Worm (Caenorhabditis elegans): Measurements from ENCODE around the gene clec-59.

clec-59 gene

ce11 chrII:10486738-10487137, 7.5 kb upstream of the clec-59 start, which contains the start of gene ZK666.15:
ZK666.15 (plus strand) TSS chrII:10487038.
- TF ChIP-seq ama-1 (optimal IDR thresholded peaks at IDR 0.05): no peak
- TF ChIP-seq hnd-1 (tag; optimal IDR thresholded peaks at IDR 0.05): no peak
- no peak for TF ChIP-seq tbx-11 (GFP tag; IDR thresholded peaks at IDR 0.05)
- no peak for TF ChIP-seq tbx-37 (GFP tag; conservative IDR thresholded peaks at IDR 0.05)
- TF ChIP-seq F13C5.2 (tag; optimal IDR thresholded peaks at IDR 0.05): no peak
- no peak for TF ChIP-seq hmg-4 (GFP tag; optimal IDR thresholded peaks at IDR 0.05)
- no peak for TF ChIP-seq sea-1 (GFP tag; conservative IDR thresholded peaks at IDR 0.05)
- no peak for TF ChIP-seq ceh-36 (tag; optimal IDR thresholded peaks at IDR 0.05)
- TF ChIP-seq hmbx-1 (tag; optimal IDR thresholded peaks at IDR 0.05): no peak
- TF ChIP-seq ceh-13 (GFP tag; optimal IDR thresholded peaks at IDR 0.05): no peak
- no peak for TF ChIP-seq ets-7 (tag; optimal IDR thresholded peaks at IDR 0.05)
- TF ChIP-seq flt-1 (GFP tag; IDR thresholded peaks at IDR 0.05): no peak
- no peak for TF ChIP-seq tra-4 (tag; optimal IDR thresholded peaks at IDR 0.05)
- no peak for TF ChIP-seq pes-1 (GFP tag; IDR thresholded peaks at IDR 0.05)
- TF ChIP-seq scrt-1 (GFP tag; IDR thresholded peaks at IDR 0.05): no peak
- TF ChIP-seq B0310.2 (tag; optimal IDR thresholded peaks at IDR 0.05): no peak
- no peak for TF ChIP-seq aly-1 (tag; optimal IDR thresholded peaks at IDR 0.05)

- no peak for TF ChIP-seq ceh-36 (tag; optimal IDR thresholded peaks at IDR 0.05)
These were observed 6.4 kb upstream of the clec-59 start for ce11 chrII:10485640-10486039.

DNA sequence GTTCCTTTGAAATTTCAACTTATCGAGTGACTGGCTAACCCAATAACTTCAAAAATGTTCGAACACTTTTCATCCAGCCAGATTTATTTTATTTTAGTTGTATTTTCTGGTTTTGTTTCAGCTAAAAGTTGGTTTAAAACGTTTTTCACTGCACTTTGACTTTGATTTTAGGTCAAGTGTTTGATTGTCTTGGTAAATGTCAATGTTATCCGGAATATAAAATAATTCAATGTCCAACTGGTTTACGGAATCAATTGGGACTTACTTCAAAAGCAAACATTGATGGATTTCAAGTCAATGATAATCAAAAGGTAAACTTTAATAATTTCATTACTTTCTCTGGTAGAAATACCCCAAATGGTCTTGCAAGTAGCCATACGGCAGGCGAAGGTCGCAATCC, 4.6 kb upstream of the clec-59 start:
- TF ChIP-seq pes-1 (GFP tag; IDR thresholded peaks at IDR 0.05) (no peak), F13C5.2 (tag; optimal IDR thresholded peaks at IDR 0.05) (no peak), hnd-1 (tag; optimal IDR thresholded peaks at IDR 0.05) (no peak), tra-4 (tag; optimal IDR thresholded peaks at IDR 0.05) (no peak)

DNA sequence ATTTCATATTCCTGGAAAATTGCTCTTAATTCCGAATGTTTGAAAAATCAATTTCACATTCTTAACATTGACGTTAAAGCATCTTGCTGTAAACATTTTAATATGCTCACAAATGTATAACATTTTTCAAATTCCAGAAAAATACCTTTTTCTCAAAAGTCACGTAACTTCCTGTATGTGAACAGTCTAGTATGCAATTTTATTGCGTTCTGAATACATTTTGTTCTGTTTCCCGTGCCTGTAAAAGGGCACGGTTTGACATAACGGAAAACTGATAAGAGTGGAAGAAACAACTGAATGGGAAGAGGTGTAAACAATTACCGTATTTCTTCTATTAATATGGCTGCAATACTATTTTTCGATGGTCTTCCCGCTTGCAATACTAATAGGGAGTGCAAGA, 3.7 kb upstream of the clec-59 start:
- TF ChIP-seq scrt-1 (GFP tag; IDR thresholded peaks at IDR 0.05): no peak
- no peak for TF ChIP-seq tra-4 (tag; optimal IDR thresholded peaks at IDR 0.05)
- TF ChIP-seq hmbx-1 (tag; optimal IDR thresholded peaks at IDR 0.05): no peak
- TF ChIP-seq ceh-13 (GFP tag; optimal IDR thresholded peaks at IDR 0.05): no peak
- TF ChIP-seq F13C5.2 (tag; optimal IDR thresholded peaks at IDR 0.05): no peak
- TF ChIP-seq ceh-36 (tag; optimal IDR thresholded peaks at IDR 0.05): no peak
- TF ChIP-seq ets-7 (tag; optimal IDR thresholded peaks at IDR 0.05): no peak
- TF ChIP-seq aly-1 (tag; optimal IDR thresholded peaks at IDR 0.05): no peak
- TF ChIP-seq flt-1 (GFP tag; IDR thresholded peaks at IDR 0.05): no peak
- TF ChIP-seq pes-1 (GFP tag; IDR thresholded peaks at IDR 0.05): no peak
- TF ChIP-seq hnd-1 (tag; optimal IDR thresholded peaks at IDR 0.05): no peak
- no peak for TF ChIP-seq tbx-37 (GFP tag; conservative IDR thresholded peaks at IDR 0.05)
- TF ChIP-seq sea-1 (GFP tag; conservative IDR thresholded peaks at IDR 0.05): no peak
- no peak for TF ChIP-seq ama-1 (optimal IDR thresholded peaks at IDR 0.05)
- TF ChIP-seq hmg-4 (GFP tag; optimal IDR thresholded peaks at IDR 0.05): no peak
- no peak for TF ChIP-seq tbx-11 (GFP tag; IDR thresholded peaks at IDR 0.05)
- no peak for TF ChIP-seq B0310.2 (tag; optimal IDR thresholded peaks at IDR 0.05)

DNA sequence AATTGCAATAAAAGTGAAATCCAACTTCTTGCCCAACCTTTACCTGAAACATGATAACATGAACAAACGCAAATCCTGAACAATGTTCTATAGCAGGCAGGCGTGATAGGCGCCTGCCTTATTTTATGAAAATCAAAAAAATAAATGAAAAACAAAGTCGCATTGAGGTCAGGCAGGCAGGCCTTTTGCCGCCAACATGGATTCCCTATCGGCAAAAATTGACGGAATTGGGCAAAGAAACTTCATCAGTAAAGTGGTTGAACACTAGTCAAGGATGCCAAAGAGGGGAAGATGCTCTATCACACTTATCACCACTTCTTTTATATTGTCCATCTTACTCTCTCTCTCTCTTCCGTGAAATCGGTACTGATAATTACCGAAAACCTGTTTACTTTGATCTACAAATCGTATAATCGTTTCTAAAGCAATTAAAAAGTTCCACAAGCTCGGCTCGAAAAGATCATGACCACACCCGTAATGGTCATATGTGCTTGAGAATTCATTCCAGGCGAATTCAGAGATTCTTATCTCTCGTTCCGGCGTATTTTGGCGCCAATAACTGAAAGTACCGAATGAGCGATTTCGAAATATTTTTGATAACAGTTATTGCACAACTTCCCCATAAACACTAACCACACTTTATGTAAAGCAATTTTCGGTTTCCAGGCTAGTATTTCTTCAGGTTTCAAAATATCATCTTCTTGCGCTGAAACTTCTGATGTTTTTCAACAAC, 2.7 kb upstream of the clec-59 start, which contains the start of the genes clec-60 and ZK666.11:
Gene clec-60 (minus strand): TSS at position 51 of the 733 bp plus-strand sequence.
Gene ZK666.11 (plus strand): TSS at position 699 of the 733 bp plus-strand sequence.
- TF ChIP-seq flt-1 (GFP tag; IDR thresholded peaks at IDR 0.05): no peak
- no peak for TF ChIP-seq sea-1 (GFP tag; conservative IDR thresholded peaks at IDR 0.05)
- no peak for TF ChIP-seq tbx-11 (GFP tag; IDR thresholded peaks at IDR 0.05)
- no peak for TF ChIP-seq ama-1 (optimal IDR thresholded peaks at IDR 0.05)

- no peak for TF ChIP-seq hmg-4 (GFP tag; optimal IDR thresholded peaks at IDR 0.05)
- no peak for TF ChIP-seq scrt-1 (GFP tag; IDR thresholded peaks at IDR 0.05)
- TF ChIP-seq ceh-36 (tag; optimal IDR thresholded peaks at IDR 0.05): no peak
- no peak for TF ChIP-seq hnd-1 (tag; optimal IDR thresholded peaks at IDR 0.05)
- no peak for TF ChIP-seq B0310.2 (tag; optimal IDR thresholded peaks at IDR 0.05)
These were observed 795 bp upstream of the clec-59 start for ce11 chrII:10480043-10480442.

DNA sequence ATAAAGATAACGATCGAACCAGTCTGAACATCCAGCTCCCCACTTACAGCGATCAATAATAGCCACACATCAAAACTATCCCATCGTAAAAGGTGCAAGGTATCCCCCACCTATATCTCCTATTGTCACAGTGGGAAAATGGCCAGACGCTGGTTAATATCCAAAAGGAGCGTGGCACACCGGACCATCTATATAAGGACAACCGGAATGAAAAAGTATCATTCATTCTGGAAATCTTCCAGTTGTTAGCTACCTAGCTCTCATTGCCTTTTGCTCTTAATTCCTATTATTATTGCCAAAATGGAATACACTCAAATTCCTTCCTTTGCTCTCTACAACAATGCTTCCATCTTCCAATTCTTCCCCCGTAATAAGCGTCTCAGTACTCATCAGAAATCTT, 2.3 kb downstream of the clec-59 start, which contains the start of gene ZK666.4:
Gene ZK666.4 (plus strand): TSS at position 301 of the 400 bp plus-strand sequence.
- TF ChIP-seq hnd-1 (tag; optimal IDR thresholded peaks at IDR 0.05): no peak
- TF ChIP-seq tbx-11 (GFP tag; IDR thresholded peaks at IDR 0.05): no peak
- no peak for TF ChIP-seq flt-1 (GFP tag; IDR thresholded peaks at IDR 0.05)
- TF ChIP-seq B0310.2 (tag; optimal IDR thresholded peaks at IDR 0.05): no peak
- no peak for TF ChIP-seq hmbx-1 (tag; optimal IDR thresholded peaks at IDR 0.05)
- no peak for TF ChIP-seq scrt-1 (GFP tag; IDR thresholded peaks at IDR 0.05)
- TF ChIP-seq tra-4 (tag; optimal IDR thresholded peaks at IDR 0.05): no peak

DNA sequence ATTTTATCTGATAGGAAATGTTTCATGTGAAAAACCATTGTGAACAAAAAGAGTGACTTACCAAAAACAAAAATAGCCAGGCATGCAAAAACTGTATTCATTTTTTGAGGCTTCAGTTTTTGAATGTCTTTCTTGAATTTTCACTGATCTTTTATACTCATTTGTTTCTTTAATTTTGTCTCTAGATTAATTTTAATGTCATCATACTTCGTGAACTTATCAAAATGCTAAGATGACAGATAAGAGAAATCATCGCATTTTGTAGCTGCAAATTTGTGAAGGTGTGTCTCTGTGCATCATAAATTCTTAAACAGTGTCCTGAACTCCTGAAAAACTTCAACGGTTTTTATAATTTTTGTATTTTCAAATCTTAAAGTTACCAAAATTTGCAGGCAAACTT, 3.2 kb downstream of the clec-59 start, which contains the start of gene clec-58:
Gene clec-58 (minus strand): TSS at position 101 of the 400 bp plus-strand sequence.
- TF ChIP-seq ceh-36 (tag; optimal IDR thresholded peaks at IDR 0.05) (no peak), hmg-4 (GFP tag; optimal IDR thresholded peaks at IDR 0.05) (no peak)

DNA sequence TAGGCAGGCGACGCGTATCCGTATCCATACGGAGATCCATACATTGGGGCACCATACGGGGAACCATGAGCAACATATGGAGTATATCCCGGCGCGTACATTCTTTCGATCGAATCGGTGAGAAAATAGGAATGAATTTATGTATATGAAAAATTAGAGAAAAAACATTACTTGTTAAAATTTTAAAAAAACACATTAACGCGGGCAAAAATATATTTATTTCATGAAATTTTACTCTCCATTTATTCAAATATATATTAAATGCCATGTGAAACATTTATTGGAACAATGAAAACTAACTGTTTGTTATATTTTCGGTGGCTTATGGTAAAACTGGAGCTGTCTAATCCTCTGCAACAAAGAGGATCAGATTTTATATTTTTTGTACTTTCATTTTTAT, 7.5 kb downstream of the clec-59 start, which contains the start of gene ZK666.2:
Gene ZK666.2 (minus strand): TSS at position 101 of the 400 bp plus-strand sequence.
- TF ChIP-seq aly-1 (tag; optimal IDR thresholded peaks at IDR 0.05): no peak
- no peak for TF ChIP-seq F13C5.2 (tag; optimal IDR thresholded peaks at IDR 0.05)
- TF ChIP-seq sea-1 (GFP tag; conservative IDR thresholded peaks at IDR 0.05): no peak
- no peak for TF ChIP-seq tbx-11 (GFP tag; IDR thresholded peaks at IDR 0.05)
- TF ChIP-seq hmg-4 (GFP tag; optimal IDR thresholded peaks at IDR 0.05): no peak
- no peak for TF ChIP-seq B0310.2 (tag; optimal IDR thresholded peaks at IDR 0.05)
